Worm (Caenorhabditis elegans) whole organism, young adult: ENCODE measurements around the gene lro-1.

Experiments used
- ceh-79 ChIP-seq: sonication (generic microtip); optimal IDR thresholded peaks from 2 replicates; lab custom pipeline; 2017; ENCODE audit warnings: mild to moderate bottlenecking, missing genetic modification characterization, missing compliant biosample characterization
- chd-7 ChIP-seq: sonication (generic microtip); optimal IDR thresholded peaks from 2 replicates; lab custom pipeline; 2016; ENCODE audit warnings: mild to moderate bottlenecking, missing genetic modification characterization, moderate library complexity, missing compliant biosample characterization
- lsy-27 ChIP-seq: sonication (generic microtip); optimal IDR thresholded peaks from 2 replicates; lab custom pipeline; 2017; ENCODE audit warnings: missing genetic modification characterization, mild to moderate bottlenecking, missing compliant biosample characterization, antibody characterized with exemption, missing genotype, borderline replicate concordance; ENCODE audit not compliant: insufficient read depth
- madf-10 ChIP-seq: sonication (generic microtip); optimal IDR thresholded peaks from 2 replicates; lab custom pipeline; 2016; ENCODE audit warnings: mild to moderate bottlenecking, missing genetic modification characterization, missing compliant biosample characterization
- snpc-1.3 ChIP-seq: sonication (generic microtip); optimal IDR thresholded peaks from 2 replicates; lab custom pipeline; 2017; ENCODE audit warnings: missing genetic modification characterization, mild to moderate bottlenecking, missing compliant biosample characterization, antibody characterized with exemption, moderate library complexity, missing genotype, missing genetic modification reagents; ENCODE audit not compliant: insufficient read depth

ce11 chrX:6255561-6255960 lies 16.3 kb upstream of the lro-1 start:
- TF ChIP-seq ceh-79, result no peak
- no peak for TF ChIP-seq madf-10 (tag; lab: Kevin White, UChicago)
- TF ChIP-seq chd-7 (tag; lab: Kevin White, UChicago), result peak; percentile 86
- no peak for TF ChIP-seq lsy-27 (tag; lab: Kevin White, UChicago)
- no peak for TF ChIP-seq snpc-1.3 (tag; lab: Kevin White, UChicago)
